Fruit fly (Drosophila melanogaster) Kc167 (cell line): ENCODE results near the gene CG13901.

Source experiments
- Myc ChIP-seq: fragments of >200 bp; optimal IDR thresholded peaks from 2 replicates; lab custom pipeline; 2017; ENCODE audit warnings: missing external identifiers
- Sin3A ChIP-seq: fragments of >200 bp; optimal IDR thresholded peaks from 2 replicates; lab custom pipeline; 2018; ENCODE audit warnings: missing external identifiers
- h ChIP-seq: fragments of >200 bp; optimal IDR thresholded peaks from 3 replicates; lab custom pipeline; 2018; ENCODE audit warnings: missing external identifiers
- insv ChIP-seq: fragments of >200 bp; optimal IDR thresholded peaks from 3 replicates; lab custom pipeline; 2018; ENCODE audit warnings: missing external identifiers
- psq ChIP-seq: fragments of >200 bp; optimal IDR thresholded peaks from 2 replicates; lab custom pipeline; 2017; ENCODE audit warnings: missing external identifiers
- ttk ChIP-seq: sonication (Bioruptor generic); optimal IDR thresholded peaks from 2 replicates; lab custom pipeline; 2017; ENCODE audit warnings: missing external identifiers

CG13901 gene

dm6 chr3L:837552-838187, at the start of gene CG13901, which contains the start of gene CG13887:
TSS of gene CG13901 (minus strand) at chr3L:837821.
TSS of gene CG13887 (plus strand) at chr3L:837861.
- TF ChIP-seq Sin3A (lab: Kevin White, UChicago) (no peak), h (lab: Kevin White, UChicago) (peak; percentile 13), psq (lab: Kevin White, UChicago) (no peak), Myc (lab: Kevin White, UChicago) (no peak), insv (lab: Kevin White, UChicago) (no peak), ttk (lab: Kevin White, UChicago) (no peak)

dm6 chr3L:885624-886257, 48.1 kb upstream of the CG13901 start:
- TF ChIP-seq Sin3A (lab: Kevin White, UChicago) (no peak), ttk (lab: Kevin White, UChicago) (no peak), Myc (lab: Kevin White, UChicago) (no peak), insv (lab: Kevin White, UChicago) (no peak), psq (lab: Kevin White, UChicago) (no peak), h (lab: Kevin White, UChicago) (no peak)

dm6 chr3L:885006-885405, 47.4 kb upstream of the CG13901 start:
- no peak for TF ChIP-seq Sin3A (lab: Kevin White, UChicago)
- TF ChIP-seq insv (lab: Kevin White, UChicago) = no peak
- no peak for TF ChIP-seq h (lab: Kevin White, UChicago)
- no peak for TF ChIP-seq psq (lab: Kevin White, UChicago)
- TF ChIP-seq ttk (lab: Kevin White, UChicago) = no peak
- TF ChIP-seq Myc (lab: Kevin White, UChicago) = no peak

dm6 chr3L:884239-884638, 46.6 kb upstream of the CG13901 start:
- TF ChIP-seq psq (lab: Kevin White, UChicago) = no peak
- no peak for TF ChIP-seq Myc (lab: Kevin White, UChicago)
- TF ChIP-seq h (lab: Kevin White, UChicago) = no peak
- no peak for TF ChIP-seq insv (lab: Kevin White, UChicago)

dm6 chr3L:883786-884185, 46.2 kb upstream of the CG13901 start:
- TF ChIP-seq insv (lab: Kevin White, UChicago) = no peak
- TF ChIP-seq Myc (lab: Kevin White, UChicago) = no peak
- no peak for TF ChIP-seq Sin3A (lab: Kevin White, UChicago)

- TF ChIP-seq Sin3A (lab: Kevin White, UChicago) (no peak), h (lab: Kevin White, UChicago) (no peak), insv (lab: Kevin White, UChicago) (no peak), Myc (lab: Kevin White, UChicago) (no peak), psq (lab: Kevin White, UChicago) (no peak), ttk (lab: Kevin White, UChicago) (no peak)
Observed at dm6 chr3L:882892-883255, 45.3 kb upstream of the CG13901 start.

- no peak for TF ChIP-seq ttk (lab: Kevin White, UChicago)
- TF ChIP-seq Myc (lab: Kevin White, UChicago) = no peak
- no peak for TF ChIP-seq Sin3A (lab: Kevin White, UChicago)
- no peak for TF ChIP-seq insv (lab: Kevin White, UChicago)
- TF ChIP-seq h (lab: Kevin White, UChicago) = no peak
- no peak for TF ChIP-seq psq (lab: Kevin White, UChicago)
Observed at dm6 chr3L:882236-882891, 44.7 kb upstream of the CG13901 start.

- TF ChIP-seq Myc (lab: Kevin White, UChicago) (no peak), insv (lab: Kevin White, UChicago) (no peak), h (lab: Kevin White, UChicago) (no peak)
Observed at dm6 chr3L:881496-882235, 44.0 kb upstream of the CG13901 start, which contains the start of gene CG13907. TSS of gene CG13907 (minus strand) at chr3L:882013.

- TF ChIP-seq h (lab: Kevin White, UChicago) (no peak), Myc (lab: Kevin White, UChicago) (no peak), ttk (lab: Kevin White, UChicago) (no peak), Sin3A (lab: Kevin White, UChicago) (no peak), insv (lab: Kevin White, UChicago) (no peak)
Observed at dm6 chr3L:880851-881250, 43.2 kb upstream of the CG13901 start.

dm6 chr3L:876656-877055, 39.0 kb upstream of the CG13901 start:
- TF ChIP-seq psq (lab: Kevin White, UChicago) (no peak), Sin3A (lab: Kevin White, UChicago) (no peak), insv (lab: Kevin White, UChicago) (no peak), Myc (lab: Kevin White, UChicago) (no peak), h (lab: Kevin White, UChicago) (no peak), ttk (lab: Kevin White, UChicago) (no peak)

dm6 chr3L:876087-876486, 38.5 kb upstream of the CG13901 start:
- no peak for TF ChIP-seq h (lab: Kevin White, UChicago)
- TF ChIP-seq Myc (lab: Kevin White, UChicago) = no peak
- TF ChIP-seq insv (lab: Kevin White, UChicago) = no peak
- TF ChIP-seq psq (lab: Kevin White, UChicago) = no peak
- TF ChIP-seq Sin3A (lab: Kevin White, UChicago) = no peak
- no peak for TF ChIP-seq ttk (lab: Kevin White, UChicago)
